Worm (Caenorhabditis elegans): ENCODE data around the gene nep-22.

Gene nep-22

ce11 chrX:8995527-8995946 is 38.8 kb upstream of the nep-22 start (continued):
- peak; percentile 24 for TF ChIP-seq rnt-1 (tag; optimal IDR thresholded peaks at IDR 0.05)
- TF ChIP-seq C16A3.4 (tag; optimal IDR thresholded peaks at IDR 0.05) = no peak
- no peak for TF ChIP-seq pax-3 (tag; optimal IDR thresholded peaks at IDR 0.05)
- peak in 1 of 2 experiments; percentile 11 for TF ChIP-seq lin-35 (GFP tag; optimal IDR thresholded peaks at IDR 0.05)
- TF ChIP-seq unc-62 (GFP tag; optimal IDR thresholded peaks at IDR 0.05) = no peak
- peak in 1 of 3 experiments; percentile 2 for TF ChIP-seq dpl-1 (GFP tag; optimal IDR thresholded peaks at IDR 0.05)
- TF ChIP-seq sox-4 (tag; optimal IDR thresholded peaks at IDR 0.05) = no peak
- no peak for TF ChIP-seq nhr-11 (tag; optimal IDR thresholded peaks at IDR 0.05)
- TF ChIP-seq nhr-28 (tag; optimal IDR thresholded peaks at IDR 0.05) = no peak
- no peak for TF ChIP-seq jun-1 (tag; optimal IDR thresholded peaks at IDR 0.05)
- TF ChIP-seq xbp-1 (tag; optimal IDR thresholded peaks at IDR 0.05) = peak; percentile 36
- TF ChIP-seq lin-13 (GFP tag; optimal IDR thresholded peaks at IDR 0.05) = no peak
- TF ChIP-seq nhr-12 (tag; optimal IDR thresholded peaks at IDR 0.05) = no peak
- peak in 2 of 3 experiments; percentile 53 to 59 for TF ChIP-seq ceh-82 (tag; optimal IDR thresholded peaks at IDR 0.05)
- TF ChIP-seq nhr-237 (tag; optimal IDR thresholded peaks at IDR 0.05) = no peak
- TF ChIP-seq ceh-63 (GFP tag; optimal IDR thresholded peaks at IDR 0.05) = no peak
- no peak for TF ChIP-seq skn-1 (tag; optimal IDR thresholded peaks at IDR 0.05)
- TF ChIP-seq irx-1 (tag; optimal IDR thresholded peaks at IDR 0.05) = no peak
- TF ChIP-seq snpc-4 (tag; optimal IDR thresholded peaks at IDR 0.05) = no peak
- no peak for TF ChIP-seq efl-1 (optimal IDR thresholded peaks at IDR 0.05)
- no peak for TF ChIP-seq efl-1 (GFP tag; optimal IDR thresholded peaks at IDR 0.05 in 1 of 2)
- TF ChIP-seq ceh-90 (tag; optimal IDR thresholded peaks at IDR 0.05) = no peak
- no peak for TF ChIP-seq tlp-1 (tag; optimal IDR thresholded peaks at IDR 0.05)
- TF ChIP-seq alr-1 (tag; optimal IDR thresholded peaks at IDR 0.05; ENCODE audit: borderline replicate concordance) = no peak
- no peak for TF ChIP-seq lin-39 (tag; optimal IDR thresholded peaks at IDR 0.05)
- TF ChIP-seq dsc-1 (tag; optimal IDR thresholded peaks at IDR 0.05) = peak; percentile 40
- no peak for TF ChIP-seq aly-2 (tag; optimal IDR thresholded peaks at IDR 0.05)
- TF ChIP-seq nhr-19 (GFP tag; conservative IDR thresholded peaks at IDR 0.05) = peak; percentile 14; the same call in 1 of the 2 replicates
- peak; percentile 59 for TF ChIP-seq snu-23 (GFP tag; optimal IDR thresholded peaks at IDR 0.05)
- TF ChIP-seq fkh-10 (GFP tag; optimal IDR thresholded peaks at IDR 0.05) = peak; percentile 51
- peak; percentile 61 for TF ChIP-seq ceh-8 (GFP tag; optimal IDR thresholded peaks at IDR 0.05)
- TF ChIP-seq F16B12.6 (tag; optimal IDR thresholded peaks at IDR 0.05) = no peak
- TF ChIP-seq nhr-76 (tag; optimal IDR thresholded peaks at IDR 0.05) = no peak
- TF ChIP-seq tbx-2 (tag; optimal IDR thresholded peaks at IDR 0.05) = peak; percentile 55
- no peak for TF ChIP-seq sptf-1 (tag; optimal IDR thresholded peaks at IDR 0.05)

ce11 chrX:8996496-8997116 is 37.7 kb upstream of the nep-22 start:
- no peak for TF ChIP-seq blmp-1 (tag; optimal IDR thresholded peaks at IDR 0.05)
- TF ChIP-seq fkh-10 (GFP tag; optimal IDR thresholded peaks at IDR 0.05) = peak; percentile 89
- peak; percentile 66 for TF ChIP-seq lin-14 (GFP tag; optimal IDR thresholded peaks at IDR 0.05)

DNA sequence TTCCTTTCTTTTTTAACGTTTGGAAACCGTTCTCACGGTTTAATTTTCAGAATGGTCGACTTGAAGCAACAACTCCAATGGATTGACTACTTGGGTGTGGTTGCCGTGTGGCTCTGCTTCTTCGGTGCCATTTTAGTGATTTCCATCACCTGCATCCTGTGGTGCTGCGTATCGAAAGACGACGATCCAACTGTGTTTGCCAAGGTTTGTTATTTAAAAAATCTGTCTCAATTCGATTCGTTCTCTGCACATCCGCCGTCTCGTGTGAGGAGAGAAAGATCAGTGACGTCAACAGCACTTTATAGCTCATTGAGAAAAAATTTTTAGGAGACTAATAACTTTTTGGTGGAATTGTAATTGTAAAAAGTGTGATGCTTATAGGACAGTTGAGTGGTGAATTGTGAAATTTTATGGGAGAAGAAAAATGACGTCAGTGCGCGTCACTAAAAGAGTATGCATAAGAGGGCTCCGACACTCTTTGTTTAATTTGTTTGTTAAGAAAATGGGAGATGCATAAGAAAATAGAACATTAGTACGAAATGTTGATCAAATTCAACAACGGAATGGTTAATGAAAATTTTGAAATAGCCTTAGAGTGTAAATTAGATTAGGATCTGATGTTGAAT is 36.8 kb upstream of the nep-22 start, which contains the start of gene C24A3.2:
TSS of gene C24A3.2 (plus strand) at position 51 of the 626 bp plus-strand sequence.
- TF ChIP-seq ceh-8 (GFP tag; optimal IDR thresholded peaks at IDR 0.05) (peak; percentile 40), lin-14 (GFP tag; optimal IDR thresholded peaks at IDR 0.05) (peak; percentile 67), nhr-71 (tag; optimal IDR thresholded peaks at IDR 0.05) (peak; percentile 16), sptf-1 (tag; optimal IDR thresholded peaks at IDR 0.05) (no peak), xbp-1 (tag; optimal IDR thresholded peaks at IDR 0.05) (no peak), unc-98 (GFP tag; IDR thresholded peaks at IDR 0.05) (no peak), blmp-1 (tag; optimal IDR thresholded peaks at IDR 0.05) (no peak), lsy-2 (tag; optimal IDR thresholded peaks at IDR 0.05) (peak in 1 of 2 experiments; percentile 25)

All from whole organism, L1 larva.